Worm (Caenorhabditis elegans) whole organism, mixed stage, embryonic: Measurements from ENCODE around the gene K08H2.7.

Source experiments
- M03D4.4 ChIP-seq: sonication (generic microtip); optimal IDR thresholded peaks from 2 replicates; lab custom pipeline; 2017; ENCODE audit warnings: mild to moderate bottlenecking, missing genetic modification characterization, missing compliant biosample characterization
- ceh-39 ChIP-seq: fragments of 150-350 bp; optimal IDR thresholded peaks from 2 replicates; lab custom pipeline; 2014; ENCODE audit warnings: missing biosample characterization, missing genetic modification characterization
- ces-1 ChIP-seq: fragments of 150-350 bp; optimal IDR thresholded peaks from 2 replicates; lab custom pipeline; 2014; ENCODE audit warnings: missing biosample characterization, missing genetic modification reagents, missing genetic modification characterization
- drap-1 ChIP-seq: fragments of 200-800 bp; sonication (Bioruptor generic); optimal IDR thresholded peaks from 3 replicates; lab custom pipeline; 2018; ENCODE audit warnings: mild to moderate bottlenecking, missing genetic modification characterization, missing compliant biosample characterization
- elt-1 ChIP-seq: sonication (generic microtip); optimal IDR thresholded peaks from 2 replicates; lab custom pipeline; 2017; ENCODE audit warnings: missing genetic modification characterization, mild to moderate bottlenecking, missing compliant biosample characterization, antibody characterized with exemption, moderate library complexity, borderline replicate concordance; ENCODE audit not compliant: insufficient read depth
- elt-3 ChIP-seq: fragments of 150-350 bp; optimal IDR thresholded peaks from 2 replicates; lab custom pipeline; 2014; ENCODE audit warnings: missing biosample characterization, missing genetic modification characterization
- ham-2 ChIP-seq: fragments of 200-800 bp; sonication (Bioruptor generic); optimal IDR thresholded peaks from 2 replicates; lab custom pipeline; 2018; ENCODE audit warnings: mild to moderate bottlenecking, missing genetic modification characterization, missing compliant biosample characterization
- hlh-1 ChIP-seq: fragments of 150-350 bp; optimal IDR thresholded peaks from 2 replicates; lab custom pipeline; 2014; ENCODE audit warnings: missing biosample characterization, missing genetic modification reagents, missing genetic modification characterization
- lin-32 ChIP-seq: fragments of 200-800 bp; sonication (Bioruptor generic); optimal IDR thresholded peaks from 2 replicates; lab custom pipeline; 2018; ENCODE audit warnings: mild to moderate bottlenecking, missing genetic modification characterization, missing compliant biosample characterization
- lsy-2 ChIP-seq: fragments of 150-350 bp; optimal IDR thresholded peaks from 2 replicates; lab custom pipeline; 2014; ENCODE audit warnings: missing biosample characterization, missing genetic modification characterization
- mab-5 ChIP-seq: fragments of 150-350 bp; optimal IDR thresholded peaks from 2 replicates; lab custom pipeline; 2014; ENCODE audit warnings: missing biosample characterization, missing genetic modification characterization
- mls-2 ChIP-seq: sonication (generic microtip); optimal IDR thresholded peaks from 2 replicates; lab custom pipeline; 2016; ENCODE audit warnings: mild to moderate bottlenecking, missing genetic modification characterization, moderate library complexity, missing compliant biosample characterization
- nhr-12 ChIP-seq: fragments of 150-350 bp; optimal IDR thresholded peaks from 2 replicates; lab custom pipeline; 2014; ENCODE audit warnings: missing biosample characterization, missing genetic modification characterization
- nhr-237 ChIP-seq: fragments of 150-350 bp; optimal IDR thresholded peaks from 2 replicates; lab custom pipeline; 2014; ENCODE audit warnings: missing biosample characterization, missing genetic modification characterization
- nhr-28 ChIP-seq: fragments of 150-350 bp; optimal IDR thresholded peaks from 2 replicates; lab custom pipeline; 2014; ENCODE audit warnings: missing biosample characterization, missing genetic modification characterization
- pha-4 ChIP-seq: fragments of 150-350 bp; optimal IDR thresholded peaks from 2 replicates; lab custom pipeline; 2018; ENCODE audit warnings: missing biosample characterization, missing genetic modification reagents, missing genetic modification characterization
- sem-2 ChIP-seq: fragments of 200-800 bp; sonication (Bioruptor generic); optimal IDR thresholded peaks from 2 replicates; lab custom pipeline; 2018; ENCODE audit warnings: mild to moderate bottlenecking, missing genetic modification characterization, missing compliant biosample characterization
- tbx-8 ChIP-seq: fragments of 200-800 bp; sonication (Bioruptor generic); optimal IDR thresholded peaks from 2 replicates; lab custom pipeline; 2018; ENCODE audit warnings: mild to moderate bottlenecking, missing genetic modification characterization, moderate library complexity, missing compliant biosample characterization
- unc-120 ChIP-seq: sonication (generic microtip); optimal IDR thresholded peaks from 2 replicates; lab custom pipeline; 2017; ENCODE audit warnings: missing genetic modification characterization, missing compliant biosample characterization; ENCODE audit not compliant: poor library complexity, severe bottlenecking
- unc-39 ChIP-seq: fragments of 150-350 bp; optimal IDR thresholded peaks from 2 replicates; lab custom pipeline; 2014; ENCODE audit warnings: missing biosample characterization, missing genetic modification characterization
- unc-62 ChIP-seq: fragments of 150-350 bp; optimal IDR thresholded peaks from 2 replicates; lab custom pipeline; 2014; ENCODE audit warnings: missing biosample characterization, missing genetic modification reagents, missing genetic modification characterization
- zip-8 ChIP-seq: fragments of 150-350 bp; optimal IDR thresholded peaks from 2 replicates; lab custom pipeline; 2014; ENCODE audit warnings: missing biosample characterization, missing genetic modification characterization

Gene K08H2.7

DNA sequence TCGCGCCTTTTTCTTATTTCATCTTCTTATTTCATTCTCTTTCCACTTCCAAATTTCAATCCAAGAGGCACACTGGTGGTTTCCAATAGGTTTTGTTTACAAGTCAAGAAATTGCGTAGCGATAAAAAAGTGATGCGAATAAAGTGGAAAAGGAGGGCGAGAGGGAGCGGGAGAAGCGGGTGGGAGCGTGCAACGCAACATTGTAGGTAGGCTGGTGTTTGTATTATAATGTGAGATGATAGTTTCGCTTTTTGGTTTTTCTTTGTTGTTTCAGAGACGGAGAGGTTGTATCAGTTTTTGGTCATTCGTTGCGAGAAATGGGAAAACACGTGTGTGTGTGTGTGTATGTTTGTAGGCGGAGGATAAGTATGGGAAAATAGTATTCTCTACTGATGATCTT lies 1.9 kb upstream of the K08H2.7 start:
- TF ChIP-seq unc-39 (tag; lab: Kevin White, UChicago) (no peak), mab-5 (tag; lab: Kevin White, UChicago) (no peak), M03D4.4 (tag; lab: Kevin White, UChicago) (no peak), zip-8 (tag; lab: Kevin White, UChicago) (no peak), unc-120 (tag; lab: Kevin White, UChicago) (no peak), tbx-8 (GFP tag; lab: Kevin White, UChicago) (no peak), pha-4 (no peak), mls-2 (tag; lab: Kevin White, UChicago) (no peak), elt-1 (tag; lab: Kevin White, UChicago) (no peak), elt-3 (tag; lab: Kevin White, UChicago) (no peak), drap-1 (no peak)
- TF ChIP-seq, all 35 proteins: peak for 0

ce11 chrX:13249102-13249501 lies 865 bp upstream of the K08H2.7 start:
- no peak for TF ChIP-seq nhr-12 (tag; lab: Kevin White, UChicago)
- TF ChIP-seq nhr-28 (tag; lab: Kevin White, UChicago): no peak
- no peak for TF ChIP-seq nhr-237
- TF ChIP-seq, all 35 proteins: peak for 0

DNA sequence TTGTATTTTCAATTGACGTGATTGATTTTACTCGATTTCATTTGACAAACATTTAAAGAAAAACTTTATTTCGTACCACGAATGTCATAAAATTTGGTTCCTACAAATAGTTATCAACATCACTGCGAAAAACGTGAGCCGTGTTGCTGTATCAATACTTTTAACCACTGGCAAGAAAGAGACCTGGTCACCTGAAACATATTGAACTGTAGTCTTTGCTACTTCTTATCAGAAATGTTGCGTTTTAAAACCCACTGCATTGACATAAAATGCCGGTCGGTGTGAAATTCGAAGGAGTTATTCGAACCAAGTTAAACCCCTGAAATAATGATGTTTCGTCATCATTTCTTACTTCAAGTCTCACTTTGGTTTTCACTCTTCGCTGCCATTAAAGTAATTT lies 623 bp downstream of the K08H2.7 start:
- TF ChIP-seq ham-2: no peak
- no peak for TF ChIP-seq lin-32 (GFP tag; lab: Kevin White, UChicago)
- no peak for TF ChIP-seq unc-39 (tag; lab: Kevin White, UChicago)
- no peak for TF ChIP-seq nhr-237
- no peak for TF ChIP-seq zip-8 (tag; lab: Kevin White, UChicago)

- no peak for TF ChIP-seq unc-39 (tag; lab: Kevin White, UChicago)
- TF ChIP-seq ces-1: peak; percentile 99
Measured at ce11 chrX:13246668-13247358, 1.4 kb downstream of the K08H2.7 start.

DNA sequence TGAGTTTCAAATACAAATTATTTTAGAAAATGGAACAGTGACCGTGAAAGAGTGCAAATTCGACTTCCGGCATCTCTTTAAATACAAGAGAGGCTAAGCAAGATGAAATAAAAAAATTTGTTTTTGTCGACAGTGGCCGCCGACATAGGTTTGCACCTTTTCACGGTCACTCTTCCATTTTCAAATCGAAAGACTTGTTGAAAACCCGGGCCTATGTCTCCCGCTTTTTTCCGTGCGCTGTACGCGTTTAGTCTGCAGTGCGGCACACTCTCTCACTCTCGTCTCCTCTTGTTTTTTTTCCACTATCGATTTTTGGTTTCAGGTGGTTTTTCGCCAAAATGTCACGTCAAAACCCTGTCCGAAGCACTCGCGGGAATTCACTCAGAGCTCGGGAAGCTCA lies 3.1 kb downstream of the K08H2.7 start, which contains the start of gene hpl-1:
Gene hpl-1 (plus strand): TSS at position 301 of the 400 bp plus-strand sequence.
- TF ChIP-seq elt-3 (tag; lab: Kevin White, UChicago) (no peak), zip-8 (tag; lab: Kevin White, UChicago) (no peak), M03D4.4 (tag; lab: Kevin White, UChicago) (no peak)

- TF ChIP-seq nhr-12 (tag; lab: Kevin White, UChicago) (no peak), lsy-2 (tag; lab: Kevin White, UChicago) (no peak), pha-4 (no peak), nhr-28 (tag; lab: Kevin White, UChicago) (no peak), tbx-8 (GFP tag; lab: Kevin White, UChicago) (no peak), sem-2 (GFP tag; lab: Kevin White, UChicago) (no peak)
Measured at ce11 chrX:13242231-13242630, 6.0 kb downstream of the K08H2.7 start, which contains the start of gene K08H2.5. K08H2.5 (minus strand) TSS chrX:13242331.

- no peak for TF ChIP-seq ces-1
- peak; percentile 33 for TF ChIP-seq hlh-1 (tag; lab: Kevin White, UChicago)
- TF ChIP-seq ceh-39: peak; percentile 21
- TF ChIP-seq, all 35 proteins: peak for 2
Measured at ce11 chrX:13238197-13238596, 10.0 kb downstream of the K08H2.7 start, which contains the start of gene K08H2.4. K08H2.4 (plus strand) TSS chrX:13238497.

ce11 chrX:13237102-13237501 lies 11.1 kb downstream of the K08H2.7 start, which contains the start of gene K08H2.3:
K08H2.3 (plus strand) TSS chrX:13237402.
- TF ChIP-seq unc-62 (GFP tag; lab: Kevin White, UChicago): no peak
- no peak for TF ChIP-seq lin-32 (GFP tag; lab: Kevin White, UChicago)
- no peak for TF ChIP-seq M03D4.4 (tag; lab: Kevin White, UChicago)
